Fruit fly (Drosophila melanogaster): ENCODE measurements around the gene Nhe2.

Gene Nhe2

dm6 chr2L:21102399-21103108 lies 1.8 kb upstream of the Nhe2 start, which contains the start of gene CG9257 (continued):
- TF ChIP-seq CoRest (tag; optimal IDR thresholded peaks at IDR 0.05) (peak; percentile 20), tap (tag; optimal IDR thresholded peaks at IDR 0.05) (no peak), sna (GFP tag; IDR thresholded peaks at IDR 0.05; ENCODE audit: partially characterized antibody) (0 out of 2 replicates have a peak, but pooled peaks have one; percentile 31), slou (GFP tag; optimal IDR thresholded peaks at IDR 0.05) (no peak), Lhr (GFP tag; optimal IDR thresholded peaks at IDR 0.05) (peak; percentile 69), croc (GFP tag; conservative IDR thresholded peaks at IDR 0.05) (no peak), al (GFP tag; IDR thresholded peaks at IDR 0.05) (no peak), NC2β (GFP tag; optimal IDR thresholded peaks at IDR 0.05) (no peak), CG30403 (GFP tag; optimal IDR thresholded peaks at IDR 0.05) (peak; percentile 6), chn (GFP tag; optimal IDR thresholded peaks at IDR 0.05) (no peak), grau (tag; optimal IDR thresholded peaks at IDR 0.05) (peak; percentile 90), CG32767 (GFP tag; IDR thresholded peaks at IDR 0.05) (no peak), insv (GFP tag; optimal IDR thresholded peaks at IDR 0.05) (no peak), Bgb (GFP tag; IDR thresholded peaks at IDR 0.05; ENCODE audit: partially characterized antibody) (no peak), Rfx (GFP tag; IDR thresholded peaks at IDR 0.05) (0 out of 2 replicates have a peak, but pooled peaks have one; percentile 9), so (GFP tag; IDR thresholded peaks at IDR 0.05) (no peak), CG6654 (GFP tag; optimal IDR thresholded peaks at IDR 0.05) (no peak), Dip3 (GFP tag; optimal IDR thresholded peaks at IDR 0.05) (no peak), Hey (tag; optimal IDR thresholded peaks at IDR 0.05) (no peak), tna (GFP tag; IDR thresholded peaks at IDR 0.05; ENCODE audit: partially characterized antibody) (no peak), CG12299 (tag; optimal IDR thresholded peaks at IDR 0.05) (no peak), GATAe (GFP tag; conservative IDR thresholded peaks at IDR 0.05) (no peak), chinmo (GFP tag; IDR thresholded peaks at IDR 0.05; ENCODE audit: partially characterized antibody) (0 out of 4 replicates have a peak, but pooled peaks have one; percentile 10), Hr51 (GFP tag; optimal IDR thresholded peaks at IDR 0.05) (no peak), Atf6 (GFP tag; IDR thresholded peaks at IDR 0.05) (no peak), CG6854 (GFP tag; optimal IDR thresholded peaks at IDR 0.05) (no peak), hbn (GFP tag; IDR thresholded peaks at IDR 0.05; ENCODE audit: partially characterized antibody) (no peak), CG42726 (GFP tag; IDR thresholded peaks at IDR 0.05; ENCODE audit: partially characterized antibody) (no peak), CG1602 (GFP tag; optimal IDR thresholded peaks at IDR 0.05) (no peak), CG4328 (GFP tag; optimal IDR thresholded peaks at IDR 0.05) (no peak), Hand (GFP tag; optimal IDR thresholded peaks at IDR 0.05) (no peak), Med (GFP tag) (peak; percentile 6), Fer2 (tag; optimal IDR thresholded peaks at IDR 0.05) (no peak), pzg (GFP tag; optimal IDR thresholded peaks at IDR 0.05) (peak; percentile 65), C15 (GFP tag; IDR thresholded peaks at IDR 0.05) (no peak), slbo (GFP tag; IDR thresholded peaks at IDR 0.05) (peak; percentile 16; the same call in 1 of the 2 replicates), gce (GFP tag; IDR thresholded peaks at IDR 0.05) (no peak), tio (GFP tag; optimal IDR thresholded peaks at IDR 0.05) (no peak), prd (optimal IDR thresholded peaks at IDR 0.05) (no peak), prd (GFP tag; IDR thresholded peaks at IDR 0.05) (no peak), CG9797 (GFP tag; optimal IDR thresholded peaks at IDR 0.05) (peak; percentile 86), zfh1 (GFP tag; IDR thresholded peaks at IDR 0.05) (no peak), CG2116 (GFP tag; optimal IDR thresholded peaks at IDR 0.05) (peak; percentile 36), bigmax (GFP tag; optimal IDR thresholded peaks at IDR 0.05) (no peak), stc (GFP tag; IDR thresholded peaks at IDR 0.05) (no peak), Hmx (GFP tag; optimal IDR thresholded peaks at IDR 0.05) (no peak), CG2120 (GFP tag; optimal IDR thresholded peaks at IDR 0.05) (peak; percentile 45), CG11398 (GFP tag; optimal IDR thresholded peaks at IDR 0.05) (no peak), Doc3 (GFP tag; IDR thresholded peaks at IDR 0.05; ENCODE audit: partially characterized antibody) (no peak), ewg (GFP tag; optimal IDR thresholded peaks at IDR 0.05) (no peak)

Data from whole organism, embryonic.